Worm (Caenorhabditis elegans): ENCODE data around the gene rib-1.

- no peak for TF ChIP-seq mdl-1 (tag; optimal IDR thresholded peaks at IDR 0.05)
- TF ChIP-seq egl-13 (tag; optimal IDR thresholded peaks at IDR 0.05): no peak
- no peak for TF ChIP-seq hlh-17 (GFP tag; optimal IDR thresholded peaks at IDR 0.05; ENCODE audit: borderline replicate concordance)
- TF ChIP-seq nhr-12 (tag; optimal IDR thresholded peaks at IDR 0.05): no peak
- no peak for TF ChIP-seq unc-62 (GFP tag; optimal IDR thresholded peaks at IDR 0.05)
- TF ChIP-seq ces-1 (GFP tag; optimal IDR thresholded peaks at IDR 0.05): no peak
- TF ChIP-seq elt-2 (tag; optimal IDR thresholded peaks at IDR 0.05): no peak
- TF ChIP-seq zip-4 (GFP tag; optimal IDR thresholded peaks at IDR 0.05): no peak
- no peak for TF ChIP-seq aly-2 (tag; optimal IDR thresholded peaks at IDR 0.05)
- no peak for TF ChIP-seq fkh-10 (GFP tag; optimal IDR thresholded peaks at IDR 0.05)
- TF ChIP-seq egl-27 (tag; optimal IDR thresholded peaks at IDR 0.05): no peak
Measured at ce11 chrIV:11627847-11628246, 49.3 kb downstream of the rib-1 start, which contains the start of gene lys-6.

All from whole organism, L1 larva.